Worm (Caenorhabditis elegans) whole organism, late embryonic: ENCODE results near the gene clec-84.

ENCODE experiments used
- K02D7.2 ChIP-seq: sonication (generic microtip); optimal IDR thresholded peaks from 2 replicates; lab custom pipeline; 2017; ENCODE audit warnings: mild to moderate bottlenecking, missing genetic modification characterization, missing compliant biosample characterization
- K09A11.1 ChIP-seq: sonication (generic microtip); optimal IDR thresholded peaks from 2 replicates; lab custom pipeline; 2017; ENCODE audit warnings: antibody characterized with exemption, mild to moderate bottlenecking, missing genetic modification characterization, missing compliant biosample characterization; ENCODE audit not compliant: insufficient read depth
- Y22D7AL.16 ChIP-seq: sonication (generic microtip); optimal IDR thresholded peaks from 2 replicates; lab custom pipeline; 2016; ENCODE audit warnings: missing genetic modification characterization, missing compliant biosample characterization
- ceh-14 ChIP-seq: sonication (generic microtip); optimal IDR thresholded peaks from 2 replicates; lab custom pipeline; 2016; ENCODE audit warnings: missing genotype, missing genetic modification characterization, missing compliant biosample characterization
- ceh-18 ChIP-seq: sonication (generic microtip); optimal IDR thresholded peaks from 2 replicates; lab custom pipeline; 2016; ENCODE audit warnings: missing genetic modification characterization, missing compliant biosample characterization
- ceh-19 ChIP-seq: fragments of 200-800 bp; sonication (Bioruptor generic); optimal IDR thresholded peaks from 2 replicates; lab custom pipeline; 2018; ENCODE audit warnings: mild to moderate bottlenecking, missing genetic modification characterization, missing compliant biosample characterization
- ceh-22 ChIP-seq: sonication (generic microtip); optimal IDR thresholded peaks from 2 replicates; lab custom pipeline; 2017; ENCODE audit warnings: missing biosample characterization, missing genetic modification characterization
- ceh-34 ChIP-seq: sonication (generic microtip); optimal IDR thresholded peaks from 2 replicates; lab custom pipeline; 2016; ENCODE audit warnings: mild to moderate bottlenecking, missing genetic modification characterization, missing compliant biosample characterization
- ceh-45 ChIP-seq: fragments of 200-800 bp; sonication (Bioruptor generic); IDR thresholded peaks from 2 replicates; pipeline ENCODE4 v1.3.6; 2022; ENCODE audit warnings: missing genetic modification reagents, missing genetic modification characterization, missing compliant biosample characterization
- ceh-48 ChIP-seq: sonication (generic microtip); optimal IDR thresholded peaks from 2 replicates; lab custom pipeline; 2016; ENCODE audit warnings: missing genetic modification characterization, inconsistent platforms, missing compliant biosample characterization
- ceh-6 ChIP-seq: fragments of 200-800 bp; sonication (Bioruptor generic); optimal IDR thresholded peaks from 2 replicates; lab custom pipeline; 2018; ENCODE audit warnings: mild to moderate bottlenecking, missing genetic modification characterization, missing compliant biosample characterization
- dmd-4 ChIP-seq: sonication (generic microtip); optimal IDR thresholded peaks from 2 replicates; lab custom pipeline; 2016; ENCODE audit warnings: borderline replicate concordance, missing genetic modification characterization, missing compliant biosample characterization
- dve-1 ChIP-seq: sonication (generic microtip); optimal IDR thresholded peaks from 2 replicates; lab custom pipeline; 2017; ENCODE audit warnings: antibody characterized with exemption, mild to moderate bottlenecking, missing genetic modification characterization, missing compliant biosample characterization
- elt-2 ChIP-seq: sonication (generic microtip); optimal IDR thresholded peaks from 2 replicates; lab custom pipeline; 2016; ENCODE audit warnings: missing genetic modification reagents, missing genetic modification characterization, missing compliant biosample characterization
- eyg-1 ChIP-seq: sonication (generic microtip); optimal IDR thresholded peaks from 2 replicates; lab custom pipeline; 2016; ENCODE audit warnings: missing genotype, missing genetic modification characterization, missing compliant biosample characterization
- fkh-6 ChIP-seq: sonication (generic microtip); optimal IDR thresholded peaks from 2 replicates; lab custom pipeline; 2016; ENCODE audit warnings: missing genetic modification characterization, missing compliant biosample characterization
- gmeb-2 ChIP-seq: sonication (generic microtip); optimal IDR thresholded peaks from 2 replicates; lab custom pipeline; 2016; ENCODE audit warnings: missing genetic modification characterization, inconsistent platforms, missing compliant biosample characterization
- hlh-15 ChIP-seq: sonication (generic microtip); optimal IDR thresholded peaks from 2 replicates; lab custom pipeline; 2016; ENCODE audit warnings: missing genetic modification characterization, missing compliant biosample characterization
- hlh-30 ChIP-seq: sonication (generic microtip); optimal IDR thresholded peaks from 2 replicates; lab custom pipeline; 2017; ENCODE audit warnings: antibody characterized with exemption, missing genetic modification characterization, missing compliant biosample characterization; ENCODE audit not compliant: insufficient read depth
- mec-3 ChIP-seq: sonication (generic microtip); optimal IDR thresholded peaks from 2 replicates; lab custom pipeline; 2016; ENCODE audit warnings: borderline replicate concordance, missing genetic modification characterization, missing compliant biosample characterization
- nfya-1 ChIP-seq: sonication (generic microtip); optimal IDR thresholded peaks from 2 replicates; lab custom pipeline; 2017; ENCODE audit warnings: missing genetic modification characterization, mild to moderate bottlenecking, missing compliant biosample characterization, antibody characterized with exemption, moderate library complexity
- nhr-11 ChIP-seq: fragments of 150-350 bp; optimal IDR thresholded peaks from 2 replicates; lab custom pipeline; 2014; ENCODE audit warnings: missing biosample characterization, missing genetic modification characterization
- pag-3 ChIP-seq: sonication (generic microtip); optimal IDR thresholded peaks from 2 replicates; lab custom pipeline; 2016; ENCODE audit warnings: missing compliant biosample characterization, missing genetic modification characterization, borderline replicate concordance
- pha-2 ChIP-seq: sonication (generic microtip); optimal IDR thresholded peaks from 2 replicates; lab custom pipeline; 2017; ENCODE audit warnings: mild to moderate bottlenecking, missing genetic modification characterization, missing compliant biosample characterization
- pqm-1 ChIP-seq: sonication (generic microtip); optimal IDR thresholded peaks from 2 replicates; lab custom pipeline; 2016; ENCODE audit warnings: missing genetic modification characterization, missing compliant biosample characterization
- ref-2 ChIP-seq: sonication (generic microtip); optimal IDR thresholded peaks from 2 replicates; lab custom pipeline; 2016; ENCODE audit warnings: missing genetic modification characterization, missing compliant biosample characterization
- sdc-2 ChIP-seq: sonication (generic microtip); optimal IDR thresholded peaks from 2 replicates; lab custom pipeline; 2016; ENCODE audit warnings: missing genotype, missing genetic modification characterization, missing compliant biosample characterization
- unc-3 ChIP-seq, 2 experiments: fragments of 200-800 bp in 1 of 2; sonication (Bioruptor generic) in 1 of 2; sonication (generic microtip) in 1 of 2; conservative IDR thresholded peaks in 1 of 2; optimal IDR thresholded peaks in 1 of 2; 2 replicates each; pipeline versions ENCODE4 v1.3.6 to Lab custom; 2016 to 2022; ENCODE audit warnings: missing compliant biosample characterization in 2 of 2, missing genetic modification characterization in 2 of 2, missing genetic modification reagents in 1 of 2
- unc-42 ChIP-seq: sonication (generic microtip); optimal IDR thresholded peaks from 2 replicates; lab custom pipeline; 2016; ENCODE audit warnings: missing genotype, missing genetic modification characterization, missing compliant biosample characterization
- unc-55 ChIP-seq: sonication (generic microtip); optimal IDR thresholded peaks from 2 replicates; lab custom pipeline; 2017; ENCODE audit warnings: missing biosample characterization, missing genetic modification reagents, missing genetic modification characterization
- unc-86 ChIP-seq: sonication (generic microtip); optimal IDR thresholded peaks from 2 replicates; lab custom pipeline; 2016; ENCODE audit warnings: missing genetic modification characterization, missing compliant biosample characterization

clec-84 gene

ce11 chrIV:2864743-2865142 is 22.5 kb downstream of the clec-84 start, which contains the start of gene Y54G2A.16:
Gene Y54G2A.16 (minus strand): TSS chrIV:2864843.
- TF ChIP-seq pqm-1 (tag; lab: Kevin White, UChicago) (no peak), Y22D7AL.16 (tag; lab: Kevin White, UChicago) (no peak), ceh-22 (no peak), pag-3 (no peak), unc-86 (no peak), ceh-48 (no peak), ceh-14 (tag; lab: Kevin White, UChicago) (no peak), hlh-30 (tag; lab: Kevin White, UChicago) (no peak), fkh-6 (tag; lab: Kevin White, UChicago) (no peak), hlh-15 (tag; lab: Kevin White, UChicago) (no peak), K02D7.2 (tag; lab: Kevin White, UChicago) (no peak), nfya-1 (tag; lab: Kevin White, UChicago) (no peak), dve-1 (no peak), ceh-19 (GFP tag; lab: Kevin White, UChicago) (no peak), ceh-34 (tag; lab: Kevin White, UChicago) (no peak), elt-2 (tag; lab: Kevin White, UChicago) (no peak), pha-2 (tag; lab: Kevin White, UChicago) (no peak)

DNA sequence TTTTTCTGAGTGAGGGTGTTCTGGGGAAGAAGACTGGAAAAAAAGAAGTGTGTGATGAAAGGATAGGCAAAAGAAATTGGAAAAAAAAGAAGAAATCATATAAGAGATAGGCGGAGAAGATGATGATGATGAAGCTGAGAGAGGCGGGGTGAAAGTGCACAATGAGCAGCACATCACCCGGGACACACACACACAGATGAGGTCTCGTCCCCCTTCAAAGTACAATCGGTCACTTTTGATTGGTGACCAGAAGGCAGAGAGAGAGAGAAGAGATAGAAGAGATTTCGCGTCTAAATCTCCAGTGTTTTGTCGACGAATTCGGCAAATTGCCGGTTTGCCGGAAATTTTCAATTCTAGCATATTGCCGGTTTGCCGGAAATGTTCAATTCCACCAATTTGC is 43.0 kb downstream of the clec-84 start:
- no peak for TF ChIP-seq dmd-4
- TF ChIP-seq ceh-45 (GFP tag; lab: Robert Waterston, UW) = no peak
- TF ChIP-seq unc-3 (GFP tag; conservative IDR thresholded peaks at IDR 0.05; lab: Robert Waterston, UW) = no peak
- TF ChIP-seq unc-3 (tag; optimal IDR thresholded peaks at IDR 0.05; lab: Kevin White, UChicago) = no peak
- TF ChIP-seq unc-55 (GFP tag; lab: Kevin White, UChicago) = peak; percentile 20

DNA sequence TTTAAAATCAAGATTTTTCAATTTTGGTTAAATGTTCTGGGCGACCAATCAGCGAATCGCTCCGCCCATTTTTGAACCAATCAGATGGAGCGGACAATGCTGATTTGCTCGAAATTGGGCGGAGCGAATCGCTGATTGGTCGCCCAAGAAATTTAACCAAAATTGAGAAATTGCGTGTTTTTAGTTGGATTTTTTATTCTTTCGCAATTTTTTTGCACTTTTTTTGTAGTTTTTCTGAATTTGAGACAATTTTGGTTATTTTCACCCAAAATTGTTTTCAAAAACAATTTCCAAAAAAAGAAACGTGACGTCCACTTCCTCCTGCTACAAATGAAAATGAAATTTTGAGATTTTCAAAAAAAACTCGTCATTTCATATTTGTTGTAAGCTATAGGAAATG is 44.4 kb downstream of the clec-84 start, which contains the start of gene dml-1:
dml-1 (plus strand) TSS at position 301 of the 400 bp plus-strand sequence.
- TF ChIP-seq gmeb-2 (tag; lab: Kevin White, UChicago) (no peak), sdc-2 (no peak), fkh-6 (tag; lab: Kevin White, UChicago) (no peak), ceh-18 (no peak), nfya-1 (tag; lab: Kevin White, UChicago) (peak; percentile 64), ceh-6 (GFP tag; lab: Kevin White, UChicago) (no peak), dve-1 (no peak), K09A11.1 (tag; lab: Kevin White, UChicago) (no peak), hlh-15 (tag; lab: Kevin White, UChicago) (no peak)
- TF ChIP-seq, all 69 proteins: peak for 1

DNA sequence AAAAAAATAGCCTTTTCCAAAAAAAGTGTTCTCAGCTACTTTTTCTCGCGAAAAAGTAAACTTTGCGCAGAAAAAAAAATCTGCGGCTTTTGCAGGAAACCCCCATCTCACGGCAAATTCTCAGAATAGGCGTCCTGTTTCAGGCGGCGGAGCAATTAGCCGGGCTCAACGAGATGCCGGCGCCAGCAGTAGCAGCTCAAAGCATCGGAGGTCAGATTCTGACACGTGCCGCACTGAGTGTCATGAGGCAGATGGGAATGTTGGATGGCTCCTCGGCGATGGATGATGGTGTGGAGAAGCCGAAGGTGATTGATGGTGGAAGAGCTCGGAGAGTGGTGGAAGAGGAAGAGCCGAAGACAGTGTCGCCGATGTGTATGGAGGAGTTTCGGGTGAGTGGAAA is 45.0 kb downstream of the clec-84 start:
- TF ChIP-seq mec-3 (peak; percentile 13), ceh-6 (GFP tag; lab: Kevin White, UChicago) (no peak), fkh-6 (tag; lab: Kevin White, UChicago) (no peak)

DNA sequence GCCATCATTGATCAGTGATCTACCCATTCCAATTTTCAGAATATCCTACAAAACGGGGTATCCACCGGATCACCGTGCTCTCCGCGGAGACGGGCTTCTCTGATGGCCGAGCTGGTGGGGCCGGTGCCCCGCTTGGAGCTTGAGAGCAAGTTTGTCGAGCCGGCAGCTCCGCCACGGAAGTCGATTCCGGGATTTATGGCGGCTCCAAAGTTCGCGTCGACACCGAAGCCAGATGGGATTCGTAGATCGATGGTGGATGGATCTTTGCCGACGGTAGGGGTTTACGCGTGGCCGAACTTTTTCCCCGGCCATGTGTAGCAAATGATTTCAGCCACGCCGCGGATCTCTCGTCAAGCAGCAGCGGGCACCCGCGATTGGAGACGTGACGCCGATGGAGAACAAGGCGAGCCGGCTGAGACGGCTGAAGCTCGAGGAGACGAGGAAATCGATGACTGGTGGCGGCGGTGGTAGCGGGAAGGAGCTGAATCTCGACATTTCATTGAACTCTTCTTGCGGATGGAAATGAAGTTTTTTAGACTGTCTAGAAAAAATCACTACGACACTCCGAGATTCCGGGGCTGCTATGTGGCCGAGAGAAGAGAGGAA is 46.3 kb downstream of the clec-84 start:
- TF ChIP-seq eyg-1 (tag; lab: Kevin White, UChicago) = no peak
- TF ChIP-seq ref-2 (tag; lab: Kevin White, UChicago) = peak; percentile 7

- TF ChIP-seq ceh-48 (peak; percentile 11), nhr-11 (tag; lab: Kevin White, UChicago) (no peak), unc-42 (tag; lab: Kevin White, UChicago) (peak; percentile 31), nfya-1 (tag; lab: Kevin White, UChicago) (peak; percentile 52)
These were observed 48.2 kb downstream of the clec-84 start, which contains the start of the genes nprt-1 and dib-1 for ce11 chrIV:2890401-2890952. Gene nprt-1 (minus strand): TSS chrIV:2890451. Gene dib-1 (plus strand): TSS chrIV:2890882.
